Worm (Caenorhabditis elegans) whole organism, L2 larva: Measurements from ENCODE around the gene F36H12.10.

Experiments used
- F13H6.1 ChIP-seq: sonication (generic microtip); optimal IDR thresholded peaks from 2 replicates; lab custom pipeline; 2016; ENCODE audit warnings: missing genetic modification characterization, missing compliant biosample characterization
- R02D3.7 ChIP-seq: fragments of 150-350 bp; optimal IDR thresholded peaks from 2 replicates; lab custom pipeline; 2014; ENCODE audit warnings: missing biosample characterization, missing genetic modification characterization
- ZK546.5 ChIP-seq: sonication (generic microtip); optimal IDR thresholded peaks from 2 replicates; lab custom pipeline; 2017; ENCODE audit warnings: missing biosample characterization, missing genetic modification characterization
- alr-1 ChIP-seq: fragments of 150-350 bp; optimal IDR thresholded peaks from 2 replicates; lab custom pipeline; 2014; ENCODE audit warnings: missing biosample characterization, missing genetic modification characterization
- aly-2 ChIP-seq: fragments of 150-350 bp; optimal IDR thresholded peaks from 2 replicates; lab custom pipeline; 2014; ENCODE audit warnings: missing biosample characterization, missing genetic modification characterization
- ama-1 ChIP-seq: fragments of 150-350 bp; optimal IDR thresholded peaks from 2 replicates; lab custom pipeline; 2018; ENCODE audit warnings: inconsistent platforms
- blmp-1 ChIP-seq: sonication (generic microtip); optimal IDR thresholded peaks from 2 replicates; lab custom pipeline; 2017; ENCODE audit warnings: missing genetic modification characterization, mild to moderate bottlenecking, missing compliant biosample characterization, antibody characterized with exemption, moderate library complexity; ENCODE audit not compliant: insufficient read depth
- ceh-16 ChIP-seq: fragments of 150-350 bp; optimal IDR thresholded peaks from 2 replicates; lab custom pipeline; 2014; ENCODE audit warnings: missing biosample characterization, missing genetic modification characterization
- ceh-82 ChIP-seq: fragments of 150-350 bp; optimal IDR thresholded peaks from 2 replicates; lab custom pipeline; 2014; ENCODE audit warnings: missing biosample characterization, missing genetic modification characterization
- elt-1 ChIP-seq: fragments of 150-350 bp; optimal IDR thresholded peaks from 2 replicates; lab custom pipeline; 2014; ENCODE audit warnings: missing biosample characterization, missing genetic modification characterization
- fos-1 ChIP-seq: fragments of 150-350 bp; optimal IDR thresholded peaks from 2 replicates; lab custom pipeline; 2014; ENCODE audit warnings: missing biosample characterization, missing genetic modification characterization
- lin-11 ChIP-seq: fragments of 150-350 bp; sonication (generic microtip); optimal IDR thresholded peaks from 2 replicates; lab custom pipeline; 2014; ENCODE audit warnings: missing biosample characterization, missing genetic modification characterization, inconsistent platforms, mixed read lengths
- lin-39 ChIP-seq: fragments of 150-350 bp; optimal IDR thresholded peaks from 2 replicates; lab custom pipeline; 2014; ENCODE audit warnings: missing biosample characterization, missing genetic modification reagents, missing genetic modification characterization
- lsy-2 ChIP-seq, 2 experiments: fragments of 150-350 bp in 1 of 2; sonication (generic microtip) in 1 of 2; optimal IDR thresholded peaks; 2 replicates each; lab custom pipeline; 2014 to 2017; ENCODE audit warnings: missing biosample characterization in 2 of 2, missing genetic modification characterization in 2 of 2
- mab-5 ChIP-seq: fragments of 150-350 bp; optimal IDR thresholded peaks from 2 replicates; lab custom pipeline; 2014; ENCODE audit warnings: missing biosample characterization, missing genetic modification characterization
- mbf-1 ChIP-seq: sonication (generic microtip); optimal IDR thresholded peaks from 2 replicates; lab custom pipeline; 2017; ENCODE audit warnings: missing biosample characterization, missing genetic modification characterization
- mdl-1 ChIP-seq, 2 experiments: fragments of 150-350 bp in 1 of 2; sonication (generic microtip) in 1 of 2; optimal IDR thresholded peaks; 2 replicates each; lab custom pipeline; 2017; ENCODE audit warnings: missing biosample characterization in 2 of 2, missing genetic modification characterization in 2 of 2
- nhr-12 ChIP-seq: fragments of 150-350 bp; optimal IDR thresholded peaks from 2 replicates; lab custom pipeline; 2014; ENCODE audit warnings: missing biosample characterization, missing genetic modification characterization
- nhr-129 ChIP-seq: fragments of 150-350 bp; optimal IDR thresholded peaks from 2 replicates; lab custom pipeline; 2014; ENCODE audit warnings: missing biosample characterization, missing genetic modification characterization
- nhr-21 ChIP-seq: fragments of 150-350 bp; optimal IDR thresholded peaks from 2 replicates; lab custom pipeline; 2014; ENCODE audit warnings: missing biosample characterization, missing genetic modification characterization
- nhr-23 ChIP-seq: fragments of 150-350 bp; optimal IDR thresholded peaks from 2 replicates; lab custom pipeline; 2014; ENCODE audit warnings: missing biosample characterization, missing genetic modification reagents, missing genetic modification characterization
- nhr-237 ChIP-seq: fragments of 150-350 bp; optimal IDR thresholded peaks from 2 replicates; lab custom pipeline; 2014; ENCODE audit warnings: missing biosample characterization, missing genetic modification characterization
- nhr-25 ChIP-seq: fragments of 150-350 bp; sonication (generic microtip); optimal IDR thresholded peaks from 3 replicates; lab custom pipeline; 2014; ENCODE audit warnings: missing biosample characterization, missing genetic modification characterization
- nhr-6 ChIP-seq: fragments of 150-350 bp; optimal IDR thresholded peaks from 2 replicates; lab custom pipeline; 2014; ENCODE audit warnings: missing biosample characterization, missing genetic modification characterization
- nhr-77 ChIP-seq: fragments of 150-350 bp; optimal IDR thresholded peaks from 2 replicates; lab custom pipeline; 2014; ENCODE audit warnings: missing biosample characterization, missing genetic modification characterization
- peb-1 ChIP-seq: fragments of 150-350 bp; optimal IDR thresholded peaks from 2 replicates; lab custom pipeline; 2014; ENCODE audit warnings: missing biosample characterization, missing genetic modification characterization
- skn-1 ChIP-seq: sonication (generic microtip); optimal IDR thresholded peaks from 2 replicates; lab custom pipeline; 2017; ENCODE audit warnings: missing biosample characterization, missing genetic modification characterization
- sma-9 ChIP-seq, 2 experiments: fragments of 150-350 bp in 1 of 2; sonication (generic microtip) in 1 of 2; optimal IDR thresholded peaks; 2 replicates each; lab custom pipeline; 2014 to 2016; ENCODE audit warnings: missing genetic modification characterization in 2 of 2, mild to moderate bottlenecking in 1 of 2, missing biosample characterization in 1 of 2, missing compliant biosample characterization in 1 of 2, missing genetic modification reagents in 1 of 2, moderate library complexity in 1 of 2
- unc-39 ChIP-seq: fragments of 150-350 bp; optimal IDR thresholded peaks from 2 replicates; lab custom pipeline; 2014; ENCODE audit warnings: missing biosample characterization, missing genetic modification characterization
- unc-55 ChIP-seq: fragments of 150-350 bp; sonication (generic microtip); optimal IDR thresholded peaks from 3 replicates; lab custom pipeline; 2014; ENCODE audit warnings: missing biosample characterization, missing genetic modification reagents, missing genetic modification characterization
- unc-62 ChIP-seq: fragments of 150-350 bp; optimal IDR thresholded peaks from 2 replicates; lab custom pipeline; 2014; ENCODE audit warnings: missing biosample characterization, missing genetic modification reagents, missing genetic modification characterization
- ztf-1 ChIP-seq: fragments of 200-800 bp; sonication (Bioruptor generic); conservative IDR thresholded peaks from 2 replicates; pipeline ENCODE4 v1.3.6; 2022; ENCODE audit warnings: missing genetic modification characterization, missing compliant biosample characterization
- ztf-11 ChIP-seq: sonication (generic microtip); optimal IDR thresholded peaks from 2 replicates; lab custom pipeline; 2017; ENCODE audit warnings: missing biosample characterization, missing genetic modification characterization
- ztf-4 ChIP-seq: fragments of 150-350 bp; optimal IDR thresholded peaks from 2 replicates; lab custom pipeline; 2014; ENCODE audit warnings: missing biosample characterization, missing genetic modification characterization

Gene F36H12.10

ce11 chrIV:5291207-5291606, 36.6 kb upstream of the F36H12.10 start:
- TF ChIP-seq unc-55 (GFP tag; lab: Kevin White, UChicago) (no peak), nhr-23 (tag; lab: Kevin White, UChicago) (no peak), ceh-82 (tag; lab: Kevin White, UChicago) (no peak), mbf-1 (tag; lab: Kevin White, UChicago) (no peak), ama-1 (lab: Kevin White, UChicago) (no peak), R02D3.7 (tag; lab: Kevin White, UChicago) (no peak), elt-1 (tag; lab: Kevin White, UChicago) (no peak), blmp-1 (tag; lab: Kevin White, UChicago) (no peak), ztf-4 (tag; lab: Kevin White, UChicago) (no peak), nhr-237 (tag; lab: Kevin White, UChicago) (no peak), aly-2 (tag; lab: Kevin White, UChicago) (no peak), mdl-1 (tag; optimal IDR thresholded peaks at IDR 0.05; lab: Kevin White, UChicago) (no peak)

ce11 chrIV:5290547-5290946, 36.0 kb upstream of the F36H12.10 start, which contains the start of gene nlp-47:
nlp-47 (plus strand) TSS chrIV:5290847.
- TF ChIP-seq nhr-23 (tag; lab: Kevin White, UChicago): no peak
- no peak for TF ChIP-seq skn-1
- TF ChIP-seq, all 48 proteins: peak for 0

ce11 chrIV:5288932-5289331, 34.4 kb upstream of the F36H12.10 start:
- TF ChIP-seq peb-1 (tag; lab: Kevin White, UChicago): no peak
- no peak for TF ChIP-seq nhr-25 (tag; lab: Kevin White, UChicago)
- no peak for TF ChIP-seq ztf-4 (tag; lab: Kevin White, UChicago)
- TF ChIP-seq mab-5 (tag; lab: Kevin White, UChicago): no peak
- TF ChIP-seq elt-1 (tag; lab: Kevin White, UChicago): no peak
- TF ChIP-seq unc-55 (GFP tag; lab: Kevin White, UChicago): no peak
- TF ChIP-seq lsy-2 (tag; optimal IDR thresholded peaks at IDR 0.05; lab: Kevin White, UChicago): no peak
- TF ChIP-seq alr-1 (tag; lab: Kevin White, UChicago): no peak
- no peak for TF ChIP-seq ztf-1 (GFP tag; lab: Robert Waterston, UW)
- no peak for TF ChIP-seq nhr-21
- TF ChIP-seq R02D3.7 (tag; lab: Kevin White, UChicago): no peak
- TF ChIP-seq unc-39 (tag; lab: Kevin White, UChicago): no peak

ce11 chrIV:5287190-5287589, 32.6 kb upstream of the F36H12.10 start:
- TF ChIP-seq mab-5 (tag; lab: Kevin White, UChicago): no peak
- TF ChIP-seq sma-9 (GFP tag; optimal IDR thresholded peaks at IDR 0.05; lab: Kevin White, UChicago): no peak
- no peak for TF ChIP-seq sma-9 (tag; optimal IDR thresholded peaks at IDR 0.05; lab: Kevin White, UChicago)
- TF ChIP-seq mbf-1 (tag; lab: Kevin White, UChicago): no peak
- no peak for TF ChIP-seq unc-55 (GFP tag; lab: Kevin White, UChicago)
- no peak for TF ChIP-seq nhr-12
- no peak for TF ChIP-seq fos-1
- no peak for TF ChIP-seq mdl-1 (tag; optimal IDR thresholded peaks at IDR 0.05; lab: Kevin White, UChicago)
- TF ChIP-seq nhr-6: no peak
- TF ChIP-seq ceh-16 (tag; lab: Kevin White, UChicago): no peak
- TF ChIP-seq R02D3.7 (tag; lab: Kevin White, UChicago): no peak

ce11 chrIV:5281457-5281856, 26.9 kb upstream of the F36H12.10 start:
- TF ChIP-seq ztf-11 (tag; lab: Kevin White, UChicago): no peak
- TF ChIP-seq, all 48 proteins: peak for 0

- TF ChIP-seq mdl-1 (tag; optimal IDR thresholded peaks at IDR 0.05; lab: Kevin White, UChicago) (no peak), lin-39 (no peak), ztf-4 (tag; lab: Kevin White, UChicago) (no peak), ztf-11 (tag; lab: Kevin White, UChicago) (no peak), nhr-77 (tag; lab: Kevin White, UChicago) (no peak), aly-2 (tag; lab: Kevin White, UChicago) (no peak), fos-1 (no peak), skn-1 (no peak), unc-62 (no peak), nhr-25 (tag; lab: Kevin White, UChicago) (no peak), unc-55 (GFP tag; lab: Kevin White, UChicago) (no peak), ama-1 (lab: Kevin White, UChicago) (no peak), lin-11 (no peak), nhr-129 (tag; lab: Kevin White, UChicago) (no peak), mbf-1 (tag; lab: Kevin White, UChicago) (no peak), F13H6.1 (no peak), ZK546.5 (tag; lab: Kevin White, UChicago) (no peak), ztf-1 (GFP tag; lab: Robert Waterston, UW) (no peak), nhr-237 (tag; lab: Kevin White, UChicago) (no peak)
- TF ChIP-seq, all 48 proteins: peak for 0
These were observed 23.2 kb upstream of the F36H12.10 start, which contains the start of gene F36H12.17 for ce11 chrIV:5277752-5278151. F36H12.17 (minus strand) TSS chrIV:5277852.
